Worm (Caenorhabditis elegans) whole organism, early embryonic: ENCODE data around the gene pigm-1.

Source experiments
- B0310.2 ChIP-seq: sonication (generic microtip); optimal IDR thresholded peaks from 2 replicates; lab custom pipeline; 2016; ENCODE audit warnings: mild to moderate bottlenecking, missing genetic modification characterization, missing compliant biosample characterization
- F13C5.2 ChIP-seq: sonication (generic microtip); optimal IDR thresholded peaks from 2 replicates; lab custom pipeline; 2017; ENCODE audit warnings: mild to moderate bottlenecking, missing genetic modification characterization, inconsistent platforms, missing compliant biosample characterization
- aly-1 ChIP-seq: sonication (generic microtip); optimal IDR thresholded peaks from 2 replicates; lab custom pipeline; 2016; ENCODE audit warnings: missing genetic modification characterization, missing compliant biosample characterization
- ama-1 ChIP-seq: fragments of 150-350 bp; optimal IDR thresholded peaks from 2 replicates; lab custom pipeline; 2014
- ceh-13 ChIP-seq: fragments of 200-800 bp; sonication (Bioruptor generic); optimal IDR thresholded peaks from 2 replicates; lab custom pipeline; 2018; ENCODE audit warnings: mild to moderate bottlenecking, missing genetic modification characterization, missing compliant biosample characterization
- ceh-36 ChIP-seq: sonication (generic microtip); optimal IDR thresholded peaks from 2 replicates; lab custom pipeline; 2016; ENCODE audit warnings: missing genetic modification characterization, inconsistent platforms, missing compliant biosample characterization
- ets-7 ChIP-seq: sonication (generic microtip); optimal IDR thresholded peaks from 2 replicates; lab custom pipeline; 2016; ENCODE audit warnings: missing genotype, missing genetic modification characterization, missing compliant biosample characterization
- flt-1 ChIP-seq: fragments of 200-800 bp; sonication (Bioruptor generic); IDR thresholded peaks from 2 replicates; pipeline ENCODE4 v1.3.6; 2022; ENCODE audit warnings: missing genetic modification characterization, missing compliant biosample characterization
- hmbx-1 ChIP-seq: sonication (generic microtip); optimal IDR thresholded peaks from 2 replicates; lab custom pipeline; 2016; ENCODE audit warnings: mild to moderate bottlenecking, missing genetic modification characterization, missing compliant biosample characterization
- hmg-4 ChIP-seq: fragments of 200-800 bp; sonication (Bioruptor generic); optimal IDR thresholded peaks from 2 replicates; lab custom pipeline; 2018; ENCODE audit warnings: mild to moderate bottlenecking, missing genetic modification characterization, missing compliant biosample characterization
- hnd-1 ChIP-seq: sonication (generic microtip); optimal IDR thresholded peaks from 2 replicates; lab custom pipeline; 2016; ENCODE audit warnings: missing genetic modification characterization, missing compliant biosample characterization
- pes-1 ChIP-seq: fragments of 200-800 bp; sonication (Bioruptor generic); IDR thresholded peaks from 2 replicates; pipeline ENCODE4 v1.3.6; 2022; ENCODE audit warnings: missing genetic modification reagents, missing genetic modification characterization, missing compliant biosample characterization
- scrt-1 ChIP-seq: fragments of 200-800 bp; sonication (Bioruptor generic); IDR thresholded peaks from 2 replicates; pipeline ENCODE4 v1.3.6; 2022; ENCODE audit warnings: missing genetic modification characterization, missing compliant biosample characterization
- sea-1 ChIP-seq: fragments of 200-800 bp; sonication (Bioruptor generic); conservative IDR thresholded peaks from 2 replicates; pipeline ENCODE4 v1.3.6; 2022; ENCODE audit warnings: missing genetic modification characterization, missing compliant biosample characterization
- tbx-11 ChIP-seq: fragments of 200-800 bp; sonication (Bioruptor generic); IDR thresholded peaks from 2 replicates; pipeline ENCODE4 v1.3.6; 2022; ENCODE audit warnings: missing genetic modification characterization, missing compliant biosample characterization
- tbx-37 ChIP-seq: fragments of 200-800 bp; sonication (Bioruptor generic); conservative IDR thresholded peaks from 2 replicates; pipeline ENCODE4 v1.3.6; 2022; ENCODE audit warnings: missing genetic modification reagents, missing genetic modification characterization, missing compliant biosample characterization
- tra-4 ChIP-seq: sonication (generic microtip); optimal IDR thresholded peaks from 2 replicates; lab custom pipeline; 2017; ENCODE audit warnings: missing genetic modification characterization, missing compliant biosample characterization

The pigm-1 gene

ce11 chrII:11316663-11317062 is 31.6 kb upstream of the pigm-1 start:
- no peak for TF ChIP-seq ets-7
- no peak for TF ChIP-seq F13C5.2 (tag; lab: Kevin White, UChicago)
- TF ChIP-seq ceh-36 (tag; lab: Kevin White, UChicago) = no peak
- no peak for TF ChIP-seq scrt-1 (GFP tag; lab: Robert Waterston, UW)
- TF ChIP-seq ceh-13 = no peak
- TF ChIP-seq pes-1 (GFP tag; lab: Robert Waterston, UW) = no peak
- TF ChIP-seq hmbx-1 (tag; lab: Kevin White, UChicago) = no peak
- no peak for TF ChIP-seq hnd-1 (tag; lab: Kevin White, UChicago)
- no peak for TF ChIP-seq tbx-37 (GFP tag; lab: Robert Waterston, UW)
- TF ChIP-seq hmg-4 (GFP tag; lab: Kevin White, UChicago) = no peak
- no peak for TF ChIP-seq aly-1
- no peak for TF ChIP-seq B0310.2 (tag; lab: Kevin White, UChicago)
- TF ChIP-seq tbx-11 = no peak
- TF ChIP-seq ama-1 (lab: Kevin White, UChicago) = no peak
- no peak for TF ChIP-seq sea-1 (GFP tag; lab: Robert Waterston, UW)
- no peak for TF ChIP-seq tra-4
- no peak for TF ChIP-seq flt-1

ce11 chrII:11319591-11319990 is 28.7 kb upstream of the pigm-1 start, which contains the start of gene nlp-51:
TSS of gene nlp-51 (minus strand) at chrII:11319691.
- no peak for TF ChIP-seq ceh-13
- TF ChIP-seq B0310.2 (tag; lab: Kevin White, UChicago) = no peak
- TF ChIP-seq tra-4 = no peak
- no peak for TF ChIP-seq hnd-1 (tag; lab: Kevin White, UChicago)
- no peak for TF ChIP-seq hmg-4 (GFP tag; lab: Kevin White, UChicago)

ce11 chrII:11329021-11329479 is 19.2 kb upstream of the pigm-1 start, which contains the start of gene tag-180:
TSS of gene tag-180 (minus strand) at chrII:11329429.
- TF ChIP-seq scrt-1 (GFP tag; lab: Robert Waterston, UW) = no peak
- TF ChIP-seq hmg-4 (GFP tag; lab: Kevin White, UChicago) = no peak
- no peak for TF ChIP-seq ets-7
- no peak for TF ChIP-seq tbx-37 (GFP tag; lab: Robert Waterston, UW)
- no peak for TF ChIP-seq ama-1 (lab: Kevin White, UChicago)
- TF ChIP-seq pes-1 (GFP tag; lab: Robert Waterston, UW) = no peak
- TF ChIP-seq hmbx-1 (tag; lab: Kevin White, UChicago) = no peak
- no peak for TF ChIP-seq B0310.2 (tag; lab: Kevin White, UChicago)
- no peak for TF ChIP-seq ceh-36 (tag; lab: Kevin White, UChicago)

- no peak for TF ChIP-seq flt-1
- TF ChIP-seq ceh-36 (tag; lab: Kevin White, UChicago) = no peak
- TF ChIP-seq F13C5.2 (tag; lab: Kevin White, UChicago) = no peak
- no peak for TF ChIP-seq hmbx-1 (tag; lab: Kevin White, UChicago)
- TF ChIP-seq tbx-37 (GFP tag; lab: Robert Waterston, UW) = no peak
- TF ChIP-seq pes-1 (GFP tag; lab: Robert Waterston, UW) = no peak
- no peak for TF ChIP-seq aly-1
Measured at ce11 chrII:11333375-11333774, 14.9 kb upstream of the pigm-1 start.

- TF ChIP-seq hmbx-1 (tag; lab: Kevin White, UChicago) = no peak
Measured at ce11 chrII:11333846-11334638, 14.2 kb upstream of the pigm-1 start.

ce11 chrII:11335670-11336069 is 12.6 kb upstream of the pigm-1 start:
- no peak for TF ChIP-seq hmg-4 (GFP tag; lab: Kevin White, UChicago)
- TF ChIP-seq ceh-36 (tag; lab: Kevin White, UChicago) = no peak
- no peak for TF ChIP-seq hnd-1 (tag; lab: Kevin White, UChicago)
- no peak for TF ChIP-seq pes-1 (GFP tag; lab: Robert Waterston, UW)
- no peak for TF ChIP-seq tbx-37 (GFP tag; lab: Robert Waterston, UW)
- TF ChIP-seq F13C5.2 (tag; lab: Kevin White, UChicago) = no peak
- no peak for TF ChIP-seq tbx-11
- no peak for TF ChIP-seq ets-7
- TF ChIP-seq ama-1 (lab: Kevin White, UChicago) = no peak
- no peak for TF ChIP-seq ceh-13
- no peak for TF ChIP-seq B0310.2 (tag; lab: Kevin White, UChicago)
- no peak for TF ChIP-seq tra-4
- no peak for TF ChIP-seq sea-1 (GFP tag; lab: Robert Waterston, UW)
- TF ChIP-seq hmbx-1 (tag; lab: Kevin White, UChicago) = no peak
- TF ChIP-seq aly-1 = no peak

- TF ChIP-seq F13C5.2 (tag; lab: Kevin White, UChicago) = no peak
Measured at ce11 chrII:11336163-11336562, 12.1 kb upstream of the pigm-1 start.

ce11 chrII:11336640-11337241 is 11.5 kb upstream of the pigm-1 start:
- no peak for TF ChIP-seq scrt-1 (GFP tag; lab: Robert Waterston, UW)
- no peak for TF ChIP-seq B0310.2 (tag; lab: Kevin White, UChicago)
- no peak for TF ChIP-seq sea-1 (GFP tag; lab: Robert Waterston, UW)
- no peak for TF ChIP-seq hmg-4 (GFP tag; lab: Kevin White, UChicago)
- TF ChIP-seq ama-1 (lab: Kevin White, UChicago) = no peak
- TF ChIP-seq pes-1 (GFP tag; lab: Robert Waterston, UW) = no peak
- TF ChIP-seq ceh-36 (tag; lab: Kevin White, UChicago) = no peak
- no peak for TF ChIP-seq ets-7
- no peak for TF ChIP-seq aly-1
- no peak for TF ChIP-seq tbx-37 (GFP tag; lab: Robert Waterston, UW)
- TF ChIP-seq ceh-13 = no peak
- TF ChIP-seq F13C5.2 (tag; lab: Kevin White, UChicago) = no peak
- TF ChIP-seq hnd-1 (tag; lab: Kevin White, UChicago) = no peak
